Fruit fly (Drosophila melanogaster): ENCODE data around the gene emb.

Gene emb

DNA sequence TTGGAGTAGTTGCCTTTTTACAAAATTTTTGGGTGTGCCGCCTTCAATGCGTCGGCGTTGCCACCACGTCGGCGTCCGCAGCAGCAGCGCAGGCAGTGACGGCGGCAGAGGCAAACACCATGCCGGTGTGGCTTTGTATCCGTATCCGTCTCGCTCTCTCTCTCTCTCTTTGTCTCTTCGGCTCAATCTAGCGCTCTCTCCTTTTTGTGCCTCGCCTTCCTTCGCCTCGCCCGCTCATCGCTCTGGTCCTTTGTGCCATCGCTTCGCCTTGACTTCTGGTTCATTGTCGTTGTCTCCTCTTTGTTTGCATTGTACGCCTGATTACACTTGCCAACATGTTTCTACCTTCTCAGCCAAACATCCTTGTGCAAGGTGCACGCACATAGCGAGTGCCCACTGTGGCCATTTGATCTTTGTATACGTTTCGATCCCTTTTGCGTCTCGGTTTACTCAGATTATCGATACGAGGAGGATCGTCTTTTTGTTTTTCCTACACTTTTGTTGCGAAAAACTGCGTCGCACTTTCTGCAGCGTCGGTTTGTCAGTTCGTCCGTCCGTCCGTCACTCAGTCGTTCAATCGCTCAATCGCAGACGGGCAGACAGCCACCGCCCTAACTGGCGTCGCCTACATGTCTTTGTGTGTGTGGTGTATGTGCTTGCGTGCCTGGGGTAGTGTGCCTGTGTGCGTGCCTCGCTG is 13.1 kb downstream of the emb start (continued):
- TF ChIP-seq lz (GFP tag; optimal IDR thresholded peaks at IDR 0.05), result peak; percentile 79
- TF ChIP-seq svp (GFP tag), result peak; percentile 99
- peak; percentile 16 for TF ChIP-seq fkh (GFP tag; optimal IDR thresholded peaks at IDR 0.05)
- TF ChIP-seq CG10669 (GFP tag; optimal IDR thresholded peaks at IDR 0.05), result peak; percentile 77
- TF ChIP-seq cyc (GFP tag; optimal IDR thresholded peaks at IDR 0.05), result peak; percentile 72
- peak; percentile 78 for TF ChIP-seq Hr39 (GFP tag; optimal IDR thresholded peaks at IDR 0.05)
- TF ChIP-seq Blimp-1 (GFP tag; optimal IDR thresholded peaks at IDR 0.05), result peak; percentile 29
- TF ChIP-seq dsx (GFP tag; optimal IDR thresholded peaks at IDR 0.05; ENCODE audit: poor library complexity, severe bottlenecking), result peak; percentile 84
- no peak for TF ChIP-seq Eip93F (GFP tag; optimal IDR thresholded peaks at IDR 0.05)
- peak; percentile 16 for TF ChIP-seq CG6276 (GFP tag; optimal IDR thresholded peaks at IDR 0.05)
- TF ChIP-seq Hr4 (GFP tag; optimal IDR thresholded peaks at IDR 0.05), result peak; percentile 56
- TF ChIP-seq esn (GFP tag; optimal IDR thresholded peaks at IDR 0.05), result peak; percentile 85
- TF ChIP-seq CG8632 (GFP tag; optimal IDR thresholded peaks at IDR 0.05), result peak; percentile 59
- peak; percentile 55 for TF ChIP-seq vri (GFP tag; optimal IDR thresholded peaks at IDR 0.05)
- TF ChIP-seq CG8119 (GFP tag; IDR thresholded peaks at IDR 0.05), result peak; percentile 55; the same call in 2 of the 3 replicates
- peak; percentile 62 for TF ChIP-seq fd85E (GFP tag; optimal IDR thresholded peaks at IDR 0.05)
- TF ChIP-seq Smox (GFP tag; optimal IDR thresholded peaks at IDR 0.05), result peak; percentile 73
- TF ChIP-seq Sox15 (GFP tag; optimal IDR thresholded peaks at IDR 0.05), result peak; percentile 7
- peak; percentile 71 for TF ChIP-seq CG1621 (tag; optimal IDR thresholded peaks at IDR 0.05)
- TF ChIP-seq Met (GFP tag; optimal IDR thresholded peaks at IDR 0.05), result peak; percentile 80

DNA sequence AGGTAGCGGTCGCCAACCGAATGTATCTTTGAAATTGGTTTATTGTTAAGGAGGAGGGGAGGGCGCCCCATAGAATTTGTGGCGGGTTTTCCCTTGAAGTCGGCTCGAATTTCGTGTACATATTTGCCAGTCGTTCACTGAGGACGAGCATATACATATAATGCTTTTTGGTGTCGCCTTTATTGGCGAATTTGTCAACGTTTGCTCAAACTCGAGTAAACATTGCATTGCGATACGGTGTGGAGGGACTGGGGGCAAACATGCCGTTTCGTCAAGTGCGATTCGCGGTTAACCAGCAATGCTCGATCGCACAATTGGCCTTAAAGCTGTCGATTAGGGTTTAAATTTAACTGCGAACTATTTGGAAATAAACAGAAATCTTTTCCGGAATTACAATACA is 14.2 kb downstream of the emb start:
- no peak for TF ChIP-seq CG6854 (GFP tag; optimal IDR thresholded peaks at IDR 0.05)
- TF ChIP-seq CG16779 (tag; optimal IDR thresholded peaks at IDR 0.05), result no peak
- peak; percentile 52 for TF ChIP-seq Eip78C (GFP tag)
- TF ChIP-seq vri (GFP tag; optimal IDR thresholded peaks at IDR 0.05), result peak; percentile 20
- TF ChIP-seq CG6792 (GFP tag; optimal IDR thresholded peaks at IDR 0.05), result no peak
- peak; percentile 4 for TF ChIP-seq Blimp-1 (GFP tag; optimal IDR thresholded peaks at IDR 0.05)
- TF ChIP-seq esn (GFP tag; optimal IDR thresholded peaks at IDR 0.05), result peak; percentile 23
- peak; percentile 31 for TF ChIP-seq svp (GFP tag)
- no peak for TF ChIP-seq CG6808 (GFP tag; optimal IDR thresholded peaks at IDR 0.05)
- no peak for TF ChIP-seq CG8632 (GFP tag; optimal IDR thresholded peaks at IDR 0.05)
- TF ChIP-seq fkh (GFP tag; optimal IDR thresholded peaks at IDR 0.05), result peak; percentile 34
- TF ChIP-seq CG9139 (GFP tag; optimal IDR thresholded peaks at IDR 0.05), result no peak

DNA sequence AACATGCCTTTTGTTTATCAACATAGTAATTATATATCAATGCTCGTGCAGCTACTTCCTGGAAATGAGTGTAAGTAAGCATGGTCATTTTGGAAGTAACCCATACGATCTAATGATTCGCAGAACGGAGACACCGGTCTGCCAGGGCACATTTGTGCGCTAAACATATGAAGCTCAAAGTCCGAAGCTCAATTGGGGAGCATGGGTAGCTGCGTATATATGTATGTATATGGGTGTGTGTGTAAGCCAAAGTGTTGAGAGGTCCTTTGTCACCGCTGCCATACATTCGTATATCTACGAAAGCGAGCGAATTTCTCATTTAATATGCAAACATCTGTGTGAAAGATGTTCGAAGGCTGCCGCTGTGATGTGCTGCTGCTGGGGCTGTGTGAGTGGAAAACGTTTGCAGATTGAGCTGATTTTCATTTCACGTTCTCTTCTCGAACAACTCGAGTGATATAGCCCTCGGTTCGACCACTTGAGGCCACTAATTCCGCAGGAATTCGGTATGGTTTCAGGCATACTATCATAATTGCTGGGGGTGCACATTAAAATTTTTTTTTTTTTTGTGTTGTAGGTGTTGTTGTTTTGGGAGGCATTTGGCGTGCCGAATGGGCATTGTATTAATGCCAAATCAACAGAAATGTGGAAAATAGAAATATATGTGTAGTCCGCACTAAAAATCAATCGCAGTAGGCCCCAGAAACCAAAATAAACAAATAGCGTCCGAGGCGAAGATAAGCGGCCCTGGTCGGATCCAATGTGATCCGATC is 14.9 kb downstream of the emb start:
- TF ChIP-seq CG8319 (GFP tag; optimal IDR thresholded peaks at IDR 0.05), result no peak
- TF ChIP-seq CG6792 (GFP tag; optimal IDR thresholded peaks at IDR 0.05), result no peak
- no peak for TF ChIP-seq Ets21C (GFP tag; optimal IDR thresholded peaks at IDR 0.05)
- peak; percentile 22 for TF ChIP-seq CG6276 (GFP tag; optimal IDR thresholded peaks at IDR 0.05)
- TF ChIP-seq Sox15 (GFP tag; optimal IDR thresholded peaks at IDR 0.05), result no peak
- TF ChIP-seq Eip78C (GFP tag), result peak; percentile 61
- peak; percentile 11 for TF ChIP-seq spab (GFP tag; optimal IDR thresholded peaks at IDR 0.05)
- TF ChIP-seq ss (GFP tag; optimal IDR thresholded peaks at IDR 0.05), result peak; percentile 36 to 49
- TF ChIP-seq CG6163 (GFP tag; IDR thresholded peaks at IDR 0.05), result no peak
- TF ChIP-seq svp (GFP tag), result peak; percentile 57
- no peak for TF ChIP-seq Sox14 (GFP tag; optimal IDR thresholded peaks at IDR 0.05)
- peak; percentile 32 for TF ChIP-seq CG6808 (GFP tag; optimal IDR thresholded peaks at IDR 0.05)
- TF ChIP-seq CG9139 (GFP tag; optimal IDR thresholded peaks at IDR 0.05), result peak; percentile 38
- 0 out of 3 replicates have a peak, but pooled peaks have one; percentile 17 for TF ChIP-seq CG8119 (GFP tag; IDR thresholded peaks at IDR 0.05)

All from whole organism, prepupa.